Worm (Caenorhabditis elegans) whole organism, L4/young adult: ENCODE measurements around the gene Y7A9A.1.

Source experiments
- W03F9.2 ChIP-seq: fragments of 150-350 bp; optimal IDR thresholded peaks from 2 replicates; lab custom pipeline; 2014; ENCODE audit warnings: missing biosample characterization, missing genetic modification characterization
- dao-5 ChIP-seq: sonication (generic microtip); optimal IDR thresholded peaks from 2 replicates; lab custom pipeline; 2016; ENCODE audit warnings: missing genotype, missing genetic modification characterization, moderate library complexity, missing compliant biosample characterization
- him-1 ChIP-seq: sonication (generic microtip); optimal IDR thresholded peaks from 2 replicates; lab custom pipeline; 2016; ENCODE audit warnings: missing genotype, missing genetic modification reagents, missing genetic modification characterization, missing compliant biosample characterization

Y7A9A.1 gene

DNA sequence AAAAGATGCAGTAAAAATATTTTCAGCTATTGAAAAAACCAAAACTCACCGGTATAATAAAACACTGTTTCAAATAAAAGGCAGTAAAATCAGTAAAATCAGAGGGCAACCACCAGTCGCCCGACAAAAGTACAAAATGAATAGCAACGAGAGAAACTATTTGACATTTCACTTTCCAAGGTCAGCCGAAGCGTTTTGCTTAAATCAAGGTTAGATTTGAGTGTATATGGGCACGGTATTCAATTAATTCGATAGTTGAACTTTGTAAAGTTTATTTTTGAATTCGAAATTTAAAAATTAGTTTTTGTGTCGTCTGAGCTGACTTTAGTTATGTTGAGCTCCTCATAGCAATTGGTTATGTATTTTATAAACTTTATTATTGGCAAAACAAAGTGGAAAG is 4.1 kb upstream of the Y7A9A.1 start:
- TF ChIP-seq W03F9.2 (tag; lab: Kevin White, UChicago) (no peak), dao-5 (no peak), him-1 (tag; lab: Kevin White, UChicago) (no peak)

ce11 chrIV:16199831-16200230 is 3.0 kb downstream of the Y7A9A.1 start:
- TF ChIP-seq him-1 (tag; lab: Kevin White, UChicago) = no peak
- TF ChIP-seq dao-5 = no peak
- TF ChIP-seq W03F9.2 (tag; lab: Kevin White, UChicago) = no peak

ce11 chrIV:16202074-16202473 is 5.3 kb downstream of the Y7A9A.1 start, which contains the start of gene H25K10.1:
Gene H25K10.1, plus strand, starts transcription at chrIV:16202374.
- TF ChIP-seq W03F9.2 (tag; lab: Kevin White, UChicago) (no peak), dao-5 (no peak), him-1 (tag; lab: Kevin White, UChicago) (no peak)

ce11 chrIV:16203373-16203772 is 6.6 kb downstream of the Y7A9A.1 start:
- TF ChIP-seq W03F9.2 (tag; lab: Kevin White, UChicago) (no peak), dao-5 (no peak), him-1 (tag; lab: Kevin White, UChicago) (no peak)

DNA sequence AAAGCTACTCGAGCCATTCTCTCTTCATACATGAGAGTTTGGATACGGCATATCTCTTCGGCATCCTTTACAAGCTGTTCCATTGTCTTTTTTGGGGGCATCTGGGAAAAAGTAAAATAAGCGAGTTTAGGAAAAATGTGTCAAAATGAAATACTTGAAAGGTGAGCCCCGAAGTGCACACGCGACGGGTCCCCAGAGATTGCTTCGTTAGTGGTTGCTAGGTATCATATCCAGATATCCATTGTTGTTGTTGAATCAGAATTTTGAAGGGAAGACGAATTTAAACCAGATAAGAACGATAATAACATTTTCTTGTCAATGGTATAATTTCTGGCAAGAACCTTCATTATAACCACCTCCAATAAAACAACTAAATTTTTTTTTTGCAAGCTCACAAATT is 14.1 kb downstream of the Y7A9A.1 start, which contains the start of gene H25K10.2:
Gene H25K10.2, minus strand, starts transcription at position 101 of the 400 bp plus-strand sequence.
- no peak for TF ChIP-seq him-1 (tag; lab: Kevin White, UChicago)
- no peak for TF ChIP-seq dao-5
- no peak for TF ChIP-seq W03F9.2 (tag; lab: Kevin White, UChicago)

ce11 chrIV:16216165-16216564 is 19.3 kb downstream of the Y7A9A.1 start:
- TF ChIP-seq him-1 (tag; lab: Kevin White, UChicago) = no peak
- TF ChIP-seq dao-5 = no peak
- TF ChIP-seq W03F9.2 (tag; lab: Kevin White, UChicago) = no peak

ce11 chrIV:16220688-16221087 is 23.9 kb downstream of the Y7A9A.1 start:
- TF ChIP-seq dao-5 (no peak), him-1 (tag; lab: Kevin White, UChicago) (no peak), W03F9.2 (tag; lab: Kevin White, UChicago) (no peak)

- TF ChIP-seq dao-5 = no peak
- no peak for TF ChIP-seq W03F9.2 (tag; lab: Kevin White, UChicago)
- no peak for TF ChIP-seq him-1 (tag; lab: Kevin White, UChicago)
These were observed 24.7 kb downstream of the Y7A9A.1 start, which contains the start of gene srv-11 for ce11 chrIV:16221559-16221958. Gene srv-11, minus strand, starts transcription at chrIV:16221659.

DNA sequence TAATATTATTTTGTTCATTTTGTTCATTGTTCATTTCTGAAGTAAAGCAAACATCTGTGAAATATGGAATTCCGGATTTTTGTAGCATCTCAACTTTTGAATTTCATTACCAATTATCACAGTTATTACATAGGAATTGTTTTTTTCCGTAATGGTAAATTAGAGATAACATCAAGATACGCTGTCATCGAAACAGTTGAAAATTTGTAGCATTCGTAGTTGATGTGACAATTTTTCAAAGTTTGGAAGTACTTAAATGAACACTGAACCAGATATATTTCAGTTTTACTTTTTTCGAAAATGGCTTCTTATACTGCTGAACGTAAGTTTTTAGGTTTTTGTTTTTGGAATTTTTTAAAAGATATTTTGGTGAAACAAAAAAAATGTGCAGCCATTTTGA is 28.9 kb downstream of the Y7A9A.1 start, which contains the start of gene H25K10.4:
Gene H25K10.4, plus strand, starts transcription at position 301 of the 400 bp plus-strand sequence.
- no peak for TF ChIP-seq him-1 (tag; lab: Kevin White, UChicago)
- TF ChIP-seq dao-5 = no peak
- TF ChIP-seq W03F9.2 (tag; lab: Kevin White, UChicago) = no peak

DNA sequence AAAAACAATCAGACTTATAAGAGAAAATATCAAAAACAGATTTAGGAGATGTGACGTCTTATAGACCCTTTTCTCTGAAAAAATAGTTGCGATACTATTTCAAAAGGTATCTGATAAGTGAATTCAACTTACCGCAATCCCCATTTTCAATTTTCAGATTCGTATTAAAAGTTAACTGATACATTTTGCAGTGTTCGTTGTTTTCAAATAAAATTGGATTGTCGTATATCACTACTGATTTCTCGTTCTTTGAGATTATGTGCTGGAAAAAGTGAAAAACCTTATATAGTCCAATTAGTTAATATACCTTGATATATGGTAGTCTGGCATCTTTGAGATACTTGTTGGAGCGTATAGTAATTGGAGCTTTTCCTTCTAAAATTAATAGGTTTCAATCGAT is 33.6 kb downstream of the Y7A9A.1 start:
- TF ChIP-seq W03F9.2 (tag; lab: Kevin White, UChicago) (no peak), dao-5 (no peak), him-1 (tag; lab: Kevin White, UChicago) (no peak)

ce11 chrIV:16233028-16233427 is 36.2 kb downstream of the Y7A9A.1 start, which contains the start of the genes hpa-1 and irld-39:
Gene hpa-1, minus strand, starts transcription at chrIV:16233128.
Gene irld-39, plus strand, starts transcription at chrIV:16233148.
- no peak for TF ChIP-seq W03F9.2 (tag; lab: Kevin White, UChicago)
- no peak for TF ChIP-seq dao-5
- TF ChIP-seq him-1 (tag; lab: Kevin White, UChicago) = no peak

- TF ChIP-seq W03F9.2 (tag; lab: Kevin White, UChicago) (no peak), dao-5 (no peak), him-1 (tag; lab: Kevin White, UChicago) (no peak)
These were observed 40.0 kb downstream of the Y7A9A.1 start for ce11 chrIV:16236827-16237226.

DNA sequence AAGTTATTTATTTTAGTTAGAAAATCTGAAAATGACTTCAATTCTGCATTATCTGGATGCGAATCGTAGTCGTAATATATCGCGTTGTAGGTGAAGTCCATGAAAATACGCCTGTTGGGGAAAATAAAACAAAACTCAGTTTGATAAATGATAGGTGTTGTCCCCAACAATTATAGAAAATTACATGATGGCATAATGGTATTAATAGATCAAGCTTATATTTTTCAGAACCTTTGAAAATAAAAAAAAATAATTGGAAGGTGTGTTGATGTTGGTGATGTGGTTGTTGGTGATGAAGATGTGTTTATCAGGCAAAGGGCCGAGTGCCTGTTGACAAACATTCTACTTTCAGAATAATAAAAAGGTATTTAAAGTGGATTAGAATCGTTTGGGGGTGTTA is 41.7 kb downstream of the Y7A9A.1 start, which contains the start of gene srw-61:
Gene srw-61, minus strand, starts transcription at position 101 of the 400 bp plus-strand sequence.
- TF ChIP-seq dao-5 = no peak
- no peak for TF ChIP-seq W03F9.2 (tag; lab: Kevin White, UChicago)
- TF ChIP-seq him-1 (tag; lab: Kevin White, UChicago) = no peak

DNA sequence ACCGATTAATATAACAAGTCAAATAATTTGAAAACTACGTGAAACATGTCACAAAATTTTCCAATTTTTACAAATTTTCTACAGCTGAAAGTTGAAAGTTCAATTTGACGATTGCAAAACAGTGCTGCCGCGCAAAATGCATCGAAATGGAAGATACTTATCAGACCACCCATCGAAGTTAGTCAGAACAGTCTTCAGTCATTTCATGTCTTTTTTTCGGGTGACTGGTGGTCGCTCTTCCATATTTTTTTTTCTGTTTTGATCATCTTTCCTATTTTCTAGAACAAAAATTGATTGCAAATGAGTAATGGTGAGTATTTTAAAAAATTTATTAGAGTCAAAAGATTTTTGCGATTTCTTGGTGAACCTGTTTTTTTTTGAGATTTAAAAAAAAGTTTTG is 50.3 kb downstream of the Y7A9A.1 start, which contains the start of gene F38C2.1:
Gene F38C2.1, plus strand, starts transcription at position 301 of the 400 bp plus-strand sequence.
- TF ChIP-seq W03F9.2 (tag; lab: Kevin White, UChicago) (no peak), dao-5 (no peak), him-1 (tag; lab: Kevin White, UChicago) (no peak)
